In genomic region chr2L:6178740-6179633, dm6 we compare ENCODE assay signal across 1 fruit fly cellular context.
TF ChIP-seq lines count a peak whose summit lies in the region.

TSS of gene smal (plus strand) at chr2L:6179133.

TF ChIP-seq in whole organism, embryonic, 481 proteins besides CTCF, POLR2A, EP300 and RAD21 (continued from another document and continues in another):
- TF ChIP-seq Hmr (GFP tag; optimal IDR thresholded peaks at IDR 0.05; lab: Kevin White, UChicago) (peak; percentile 41), amos (GFP tag; IDR thresholded peaks at IDR 0.05; lab: Robert Waterston, UW; ENCODE audit: partially characterized antibody) (peak; percentile 47), gcm (GFP tag; optimal IDR thresholded peaks at IDR 0.05; lab: Kevin White, UChicago) (peak; percentile 6), her (GFP tag; optimal IDR thresholded peaks at IDR 0.05; lab: Kevin White, UChicago) (peak; percentile 20), chinmo (GFP tag; IDR thresholded peaks at IDR 0.05; lab: Robert Waterston, UW; ENCODE audit: partially characterized antibody) (peak; percentile 80), D (optimal IDR thresholded peaks at IDR 0.05; lab: Kevin White, UChicago) (no peak), D (GFP tag; optimal IDR thresholded peaks at IDR 0.05; lab: Kevin White, UChicago) (peak; percentile 14), CG6683 (GFP tag; optimal IDR thresholded peaks at IDR 0.05; lab: Kevin White, UChicago) (no peak), CG12219 (GFP tag; optimal IDR thresholded peaks at IDR 0.05; lab: Kevin White, UChicago) (no peak), Deaf1 (tag; optimal IDR thresholded peaks at IDR 0.05; lab: Kevin White, UChicago) (peak; percentile 90), CG10543 (GFP tag; optimal IDR thresholded peaks at IDR 0.05; lab: Kevin White, UChicago) (peak; percentile 35), CG6272 (GFP tag; IDR thresholded peaks at IDR 0.05; lab: Robert Waterston, UW) (0 out of 2 replicates have a peak, but pooled peaks have one; percentile 12), tna (GFP tag; IDR thresholded peaks at IDR 0.05; lab: Robert Waterston, UW; ENCODE audit: partially characterized antibody) (0 out of 2 replicates have a peak, but pooled peaks have one; percentile 48), CG10979 (tag; optimal IDR thresholded peaks at IDR 0.05; lab: Kevin White, UChicago) (peak; percentile 13), cato (GFP tag; optimal IDR thresholded peaks at IDR 0.05; lab: Kevin White, UChicago; ENCODE audit: borderline replicate concordance) (no peak), Blimp-1 (GFP tag; optimal IDR thresholded peaks at IDR 0.05; lab: Kevin White, UChicago) (no peak), CG33557 (GFP tag; optimal IDR thresholded peaks at IDR 0.05; lab: Kevin White, UChicago) (peak; percentile 41), CG8359 (GFP tag; optimal IDR thresholded peaks at IDR 0.05; lab: Kevin White, UChicago; ENCODE audit: borderline replicate concordance) (peak; percentile 32), dmrt99B (tag; optimal IDR thresholded peaks at IDR 0.05; lab: Kevin White, UChicago) (peak; percentile 9), Sox100B (GFP tag; optimal IDR thresholded peaks at IDR 0.05; lab: Kevin White, UChicago) (no peak), CG5245 (GFP tag; optimal IDR thresholded peaks at IDR 0.05; lab: Kevin White, UChicago) (peak; percentile 43), ftz-f1 (GFP tag; optimal IDR thresholded peaks at IDR 0.05; lab: Kevin White, UChicago) (peak; percentile 36), corto (GFP tag; optimal IDR thresholded peaks at IDR 0.05; lab: Kevin White, UChicago) (no peak), dimm (GFP tag; IDR thresholded peaks at IDR 0.05; lab: Robert Waterston, UW) (no peak), CG15269 (tag; optimal IDR thresholded peaks at IDR 0.05; lab: Kevin White, UChicago) (no peak), nau (GFP tag; optimal IDR thresholded peaks at IDR 0.05; lab: Kevin White, UChicago) (peak; percentile 35), crol (GFP tag; IDR thresholded peaks at IDR 0.05; lab: Robert Waterston, UW) (peak; percentile 37; the same call in 1 of the 2 replicates), sna (GFP tag; IDR thresholded peaks at IDR 0.05; lab: Robert Waterston, UW; ENCODE audit: partially characterized antibody) (0 out of 2 replicates have a peak, but pooled peaks have one; percentile 13), zen2 (GFP tag; IDR thresholded peaks at IDR 0.05; lab: Robert Waterston, UW; ENCODE audit: partially characterized antibody) (peak; percentile 42; the same call in 1 of the 3 replicates), CG3838 (GFP tag; optimal IDR thresholded peaks at IDR 0.05; lab: Kevin White, UChicago) (no peak), Mrtf (GFP tag; IDR thresholded peaks at IDR 0.05; lab: Robert Waterston, UW) (0 out of 3 replicates have a peak, but pooled peaks have one; percentile 15), rib (GFP tag; IDR thresholded peaks at IDR 0.05; lab: Robert Waterston, UW) (no peak), CG8290 (GFP tag; optimal IDR thresholded peaks at IDR 0.05; lab: Kevin White, UChicago) (no peak), CG8290 (tag; optimal IDR thresholded peaks at IDR 0.05; lab: Kevin White, UChicago) (peak; percentile 21 to 64), CG9727 (GFP tag; optimal IDR thresholded peaks at IDR 0.05; lab: Kevin White, UChicago) (no peak), repo (GFP tag; optimal IDR thresholded peaks at IDR 0.05; lab: Kevin White, UChicago) (peak; percentile 17), CG17912 (GFP tag; optimal IDR thresholded peaks at IDR 0.05; lab: Kevin White, UChicago) (no peak), maf-S (GFP tag; optimal IDR thresholded peaks at IDR 0.05; lab: Kevin White, UChicago) (no peak), prd (optimal IDR thresholded peaks at IDR 0.05; lab: Kevin White, UChicago) (no peak), prd (GFP tag; IDR thresholded peaks at IDR 0.05; lab: Robert Waterston, UW) (peak; percentile 19; the same call in 1 of the 3 replicates), Nf-YC (tag; optimal IDR thresholded peaks at IDR 0.05; lab: Kevin White, UChicago) (peak; percentile 36), fd96Cb (tag; optimal IDR thresholded peaks at IDR 0.05; lab: Kevin White, UChicago) (no peak), sim (GFP tag; IDR thresholded peaks at IDR 0.05; lab: Robert Waterston, UW) (peak; percentile 66), CG7963 (GFP tag; IDR thresholded peaks at IDR 0.05; lab: Robert Waterston, UW; ENCODE audit: partially characterized antibody) (peak; percentile 56), HLHmδ (GFP tag; optimal IDR thresholded peaks at IDR 0.05; lab: Kevin White, UChicago) (peak; percentile 92), CG1529 (GFP tag; optimal IDR thresholded peaks at IDR 0.05; lab: Kevin White, UChicago) (no peak), PHDP (tag; optimal IDR thresholded peaks at IDR 0.05; lab: Kevin White, UChicago) (peak; percentile 2), CG33213 (GFP tag; optimal IDR thresholded peaks at IDR 0.05; lab: Kevin White, UChicago) (peak; percentile 31), CG2875 (GFP tag; optimal IDR thresholded peaks at IDR 0.05; lab: Kevin White, UChicago) (peak; percentile 10), CG11247 (GFP tag; IDR thresholded peaks at IDR 0.05; lab: Robert Waterston, UW) (peak; percentile 26; the same call in 1 of the 2 replicates), CG16779 (GFP tag; IDR thresholded peaks at IDR 0.05; lab: Robert Waterston, UW) (no peak), tin (GFP tag; optimal IDR thresholded peaks at IDR 0.05; lab: Kevin White, UChicago) (peak; percentile 12), insv (GFP tag; optimal IDR thresholded peaks at IDR 0.05; lab: Kevin White, UChicago) (peak in 1 of 2 experiments; percentile 35), vvl (GFP tag; IDR thresholded peaks at IDR 0.05; lab: Robert Waterston, UW) (peak; percentile 23; the same call in 1 of the 2 replicates), Rx (GFP tag; IDR thresholded peaks at IDR 0.05; lab: Robert Waterston, UW) (no peak), sisA (GFP tag; IDR thresholded peaks at IDR 0.05; lab: Robert Waterston, UW) (no peak), onecut (GFP tag; IDR thresholded peaks at IDR 0.05; lab: Robert Waterston, UW) (peak; percentile 63), lab (GFP tag; optimal IDR thresholded peaks at IDR 0.05; lab: Kevin White, UChicago) (peak; percentile 45), CG13775 (GFP tag; optimal IDR thresholded peaks at IDR 0.05; lab: Kevin White, UChicago) (peak; percentile 1), pb (GFP tag; optimal IDR thresholded peaks at IDR 0.05; lab: Kevin White, UChicago) (peak; percentile 38), Scr (GFP tag; IDR thresholded peaks at IDR 0.05; lab: Robert Waterston, UW; ENCODE audit: partially characterized antibody) (peak; percentile 34; the same call in 1 of the 2 replicates), row (GFP tag; IDR thresholded peaks at IDR 0.05; lab: Robert Waterston, UW) (peak; percentile 5; the same call in 1 of the 3 replicates), CG17359 (tag; optimal IDR thresholded peaks at IDR 0.05; lab: Kevin White, UChicago) (peak; percentile 22), run (tag; optimal IDR thresholded peaks at IDR 0.05; lab: Kevin White, UChicago) (no peak), CG8388 (GFP tag; optimal IDR thresholded peaks at IDR 0.05; lab: Kevin White, UChicago) (peak; percentile 23), tup (GFP tag; optimal IDR thresholded peaks at IDR 0.05; lab: Kevin White, UChicago) (no peak), CG34422 (GFP tag; IDR thresholded peaks at IDR 0.05; lab: Robert Waterston, UW) (0 out of 3 replicates have a peak, but pooled peaks have one; percentile 35), CG15479 (GFP tag; optimal IDR thresholded peaks at IDR 0.05; lab: Kevin White, UChicago) (peak; percentile 91), grau (tag; optimal IDR thresholded peaks at IDR 0.05; lab: Kevin White, UChicago) (no peak), Hr3 (GFP tag; optimal IDR thresholded peaks at IDR 0.05; lab: Kevin White, UChicago) (no peak), CG31388 (GFP tag; optimal IDR thresholded peaks at IDR 0.05; lab: Kevin White, UChicago) (no peak), CG7357 (GFP tag; IDR thresholded peaks at IDR 0.05; lab: Robert Waterston, UW) (no peak), fd64A (GFP tag; optimal IDR thresholded peaks at IDR 0.05; lab: Kevin White, UChicago) (peak; percentile 15), CG6689 (GFP tag; IDR thresholded peaks at IDR 0.05; lab: Robert Waterston, UW) (no peak), mam (GFP tag; optimal IDR thresholded peaks at IDR 0.05; lab: Kevin White, UChicago) (no peak), CG10462 (GFP tag; optimal IDR thresholded peaks at IDR 0.05; lab: Kevin White, UChicago) (no peak), CG4820 (GFP tag; optimal IDR thresholded peaks at IDR 0.05; lab: Kevin White, UChicago) (no peak), CG42726 (GFP tag; IDR thresholded peaks at IDR 0.05; lab: Robert Waterston, UW; ENCODE audit: partially characterized antibody) (peak; percentile 65; the same call in 1 of the 2 replicates), Adf1 (GFP tag; IDR thresholded peaks at IDR 0.05; lab: Robert Waterston, UW) (0 out of 2 replicates have a peak, but pooled peaks have one; percentile 12), D19B (GFP tag; optimal IDR thresholded peaks at IDR 0.05; lab: Kevin White, UChicago) (no peak), CG6813 (GFP tag; optimal IDR thresholded peaks at IDR 0.05; lab: Kevin White, UChicago) (peak; percentile 45), CG10321 (GFP tag; IDR thresholded peaks at IDR 0.05; lab: Robert Waterston, UW) (no peak), Hr51 (GFP tag; optimal IDR thresholded peaks at IDR 0.05; lab: Kevin White, UChicago) (peak in 1 of 2 experiments; percentile 34), so (GFP tag; IDR thresholded peaks at IDR 0.05; lab: Robert Waterston, UW) (peak; percentile 30; the same call in 1 of the 3 replicates), wek (GFP tag; optimal IDR thresholded peaks at IDR 0.05; lab: Kevin White, UChicago) (peak; percentile 55), gce (GFP tag; IDR thresholded peaks at IDR 0.05; lab: Robert Waterston, UW) (no peak; the same call in 2 of the 3 replicates), Trl (optimal IDR thresholded peaks at IDR 0.05; lab: Kevin White, UChicago) (peak; percentile 70 to 88), Trl (GFP tag; optimal IDR thresholded peaks at IDR 0.05; lab: Kevin White, UChicago) (peak; percentile 36), zfh1 (GFP tag; IDR thresholded peaks at IDR 0.05; lab: Robert Waterston, UW) (peak; percentile 31; the same call in 1 of the 3 replicates), mirr (GFP tag; optimal IDR thresholded peaks at IDR 0.05; lab: Kevin White, UChicago) (no peak), CG10147 (GFP tag; optimal IDR thresholded peaks at IDR 0.05; lab: Kevin White, UChicago) (no peak), Sry-β (GFP tag; optimal IDR thresholded peaks at IDR 0.05; lab: Kevin White, UChicago) (no peak), Awh (GFP tag; IDR thresholded peaks at IDR 0.05; lab: Robert Waterston, UW) (peak; percentile 54), gt (GFP tag; IDR thresholded peaks at IDR 0.05; lab: Robert Waterston, UW) (no peak), CG2116 (GFP tag; optimal IDR thresholded peaks at IDR 0.05; lab: Kevin White, UChicago) (no peak), Mes4 (GFP tag; optimal IDR thresholded peaks at IDR 0.05; lab: Kevin White, UChicago) (peak; percentile 25), Pdp1 (GFP tag; optimal IDR thresholded peaks at IDR 0.05; lab: Kevin White, UChicago) (peak in 1 of 2 experiments; percentile 36), CG17829 (tag; optimal IDR thresholded peaks at IDR 0.05; lab: Kevin White, UChicago) (peak; percentile 54), oc (tag; optimal IDR thresholded peaks at IDR 0.05; lab: Kevin White, UChicago) (peak; percentile 18), CG7372 (GFP tag; IDR thresholded peaks at IDR 0.05; lab: Robert Waterston, UW) (no peak), abd-A (tag; optimal IDR thresholded peaks at IDR 0.05; lab: Kevin White, UChicago) (peak; percentile 55), CG10274 (GFP tag; optimal IDR thresholded peaks at IDR 0.05; lab: Kevin White, UChicago) (no peak), CG4328 (GFP tag; optimal IDR thresholded peaks at IDR 0.05; lab: Kevin White, UChicago) (no peak), sob (GFP tag; IDR thresholded peaks at IDR 0.05; lab: Robert Waterston, UW) (0 out of 2 replicates have a peak, but pooled peaks have one; percentile 18), chm (GFP tag; IDR thresholded peaks at IDR 0.05; lab: Robert Waterston, UW) (peak; percentile 93), jing (GFP tag; optimal IDR thresholded peaks at IDR 0.05; lab: Kevin White, UChicago) (peak; percentile 23), pum (GFP tag; optimal IDR thresholded peaks at IDR 0.05; lab: Kevin White, UChicago) (no peak), CG6791 (GFP tag; IDR thresholded peaks at IDR 0.05; lab: Robert Waterston, UW; ENCODE audit: partially characterized antibody) (peak; percentile 67; the same call in 1 of the 3 replicates), ewg (GFP tag; optimal IDR thresholded peaks at IDR 0.05; lab: Kevin White, UChicago) (no peak), Aef1 (GFP tag; IDR thresholded peaks at IDR 0.05; lab: Robert Waterston, UW) (no peak), HLH4C (GFP tag; IDR thresholded peaks at IDR 0.05; lab: Robert Waterston, UW; ENCODE audit: partially characterized antibody) (0 out of 3 replicates have a peak, but pooled peaks have one; percentile 38), seq (GFP tag; IDR thresholded peaks at IDR 0.05; lab: Robert Waterston, UW) (0 out of 2 replicates have a peak, but pooled peaks have one; percentile 17), Stat92E (GFP tag; optimal IDR thresholded peaks at IDR 0.05; lab: Kevin White, UChicago) (peak in 1 of 3 experiments; percentile 26), CG34224 (GFP tag; IDR thresholded peaks at IDR 0.05; lab: Robert Waterston, UW; ENCODE audit: partially characterized antibody) (0 out of 3 replicates have a peak, but pooled peaks have one; percentile 34), CG14667 (GFP tag; IDR thresholded peaks at IDR 0.05; lab: Robert Waterston, UW) (no peak; the same call in 1 of the 2 replicates), CG3407 (GFP tag; optimal IDR thresholded peaks at IDR 0.05; lab: Kevin White, UChicago) (no peak), CG6254 (GFP tag; optimal IDR thresholded peaks at IDR 0.05; lab: Kevin White, UChicago) (peak; percentile 7), Dek (tag; optimal IDR thresholded peaks at IDR 0.05; lab: Kevin White, UChicago) (no peak), nerfin-1 (tag; optimal IDR thresholded peaks at IDR 0.05; lab: Kevin White, UChicago) (peak; percentile 37), bbx (GFP tag; IDR thresholded peaks at IDR 0.05; lab: Robert Waterston, UW; ENCODE audit: partially characterized antibody) (peak; percentile 74), Ada2b (GFP tag; IDR thresholded peaks at IDR 0.05; lab: Robert Waterston, UW) (no peak), CG3847 (GFP tag; IDR thresholded peaks at IDR 0.05; lab: Robert Waterston, UW) (no peak), nom (GFP tag; optimal IDR thresholded peaks at IDR 0.05; lab: Kevin White, UChicago) (peak; percentile 19), sr (GFP tag; IDR thresholded peaks at IDR 0.05; lab: Robert Waterston, UW) (0 out of 3 replicates have a peak, but pooled peaks have one; percentile 32), CG7987 (GFP tag; optimal IDR thresholded peaks at IDR 0.05; lab: Kevin White, UChicago) (peak; percentile 35)
